Fruit fly (Drosophila melanogaster) whole organism, embryonic: Measurements from ENCODE around the gene Fer3HCH.

Experiments used
- Adf1 ChIP-seq: fragments of 200-800 bp; sonication (Bioruptor generic); IDR thresholded peaks from 2 replicates; pipeline ENCODE4 v1.3.6; 2022; ENCODE audit warnings: missing biosample characterization, missing genetic modification characterization
- B-H2 ChIP-seq: fragments of 200-800 bp; sonication (Bioruptor generic); optimal IDR thresholded peaks from 2 replicates; lab custom pipeline; 2018; ENCODE audit warnings: missing biosample characterization, mild to moderate bottlenecking, missing genetic modification characterization
- CG10543 ChIP-seq: fragments of 200-800 bp; sonication (Bioruptor generic); optimal IDR thresholded peaks from 3 replicates; lab custom pipeline; 2017; ENCODE audit warnings: missing biosample characterization, mild to moderate bottlenecking, missing genetic modification characterization, moderate library complexity
- CG10959 ChIP-seq: fragments of 200-800 bp; sonication (Bioruptor generic); IDR thresholded peaks from 2 replicates; pipeline ENCODE4 v1.3.6; 2022; ENCODE audit warnings: missing biosample characterization, missing genetic modification characterization
- CG10979 ChIP-seq: fragments of 200-800 bp; sonication (Bioruptor generic); optimal IDR thresholded peaks from 2 replicates; lab custom pipeline; 2018; ENCODE audit warnings: missing biosample characterization, mild to moderate bottlenecking, missing genetic modification characterization, moderate library complexity
- CG12236 ChIP-seq: fragments of 200-800 bp; sonication (Bioruptor generic); optimal IDR thresholded peaks from 2 replicates; lab custom pipeline; 2016; ENCODE audit warnings: missing biosample characterization, missing genetic modification characterization
- CG12769 ChIP-seq: fragments of 200-800 bp; sonication (Bioruptor generic); optimal IDR thresholded peaks from 2 replicates; lab custom pipeline; 2019; ENCODE audit warnings: missing biosample characterization, mild to moderate bottlenecking, missing genetic modification characterization, moderate library complexity
- CG18262 ChIP-seq: fragments of 200-800 bp; optimal IDR thresholded peaks from 3 replicates; lab custom pipeline; 2019; ENCODE audit warnings: missing biosample characterization, mild to moderate bottlenecking, missing genetic modification characterization, moderate library complexity
- CG1832 ChIP-seq: fragments of 200-800 bp; sonication (Bioruptor generic); optimal IDR thresholded peaks from 2 replicates; lab custom pipeline; 2017; ENCODE audit warnings: missing biosample characterization, mild to moderate bottlenecking, missing genetic modification characterization, inconsistent platforms
- CG2678 ChIP-seq: fragments of 200-800 bp; sonication (Bioruptor generic); optimal IDR thresholded peaks from 3 replicates; lab custom pipeline; 2019; ENCODE audit warnings: missing biosample characterization, mild to moderate bottlenecking, missing genetic modification characterization, moderate library complexity
- CG2712 ChIP-seq: fragments of 200-800 bp; optimal IDR thresholded peaks from 3 replicates; lab custom pipeline; 2019; ENCODE audit warnings: missing biosample characterization, mild to moderate bottlenecking, missing genetic modification characterization, moderate library complexity
- CG30403 ChIP-seq: fragments of 200-800 bp; sonication (Bioruptor generic); optimal IDR thresholded peaks from 3 replicates; lab custom pipeline; 2016; ENCODE audit warnings: missing biosample characterization, missing genetic modification characterization
- CG32772 ChIP-seq: fragments of 200-800 bp; sonication (Bioruptor generic); IDR thresholded peaks from 2 replicates; pipeline ENCODE4 v1.3.6; 2022; ENCODE audit warnings: missing biosample characterization, missing genetic modification characterization
- CG3847 ChIP-seq: fragments of 200-800 bp; sonication (Bioruptor generic); IDR thresholded peaks from 2 replicates; pipeline ENCODE4 v1.3.6; 2022; ENCODE audit warnings: missing biosample characterization, missing genetic modification characterization
- CG42726 ChIP-seq: fragments of 200-800 bp; sonication (Bioruptor generic); IDR thresholded peaks from 2 replicates; pipeline ENCODE4 v1.3.6; 2022; ENCODE audit warnings: missing biosample characterization, missing genetic modification characterization; ENCODE audit not compliant: partially characterized antibody
- CG4360 ChIP-seq: fragments of 200-800 bp; sonication (Bioruptor generic); IDR thresholded peaks from 2 replicates; pipeline ENCODE4 v1.3.6; 2022; ENCODE audit warnings: missing biosample characterization, missing genetic modification characterization
- CG6813 ChIP-seq: fragments of 200-800 bp; sonication (Bioruptor generic); optimal IDR thresholded peaks from 2 replicates; lab custom pipeline; 2017; ENCODE audit warnings: missing biosample characterization, missing genetic modification characterization, mild to moderate bottlenecking, moderate library complexity, missing genetic modification reagents
- D ChIP-seq, 2 experiments: fragments of 200-800 bp in 1 of 2; fragments of >200 bp in 1 of 2; sonication (Bioruptor generic) in 1 of 2; optimal IDR thresholded peaks; 2 replicates in 1 of 2; 3 replicates in 1 of 2; lab custom pipeline; 2017; ENCODE audit warnings: mild to moderate bottlenecking in 1 of 2, missing biosample characterization in 1 of 2, missing genetic modification characterization in 1 of 2, missing genetic modification reagents in 1 of 2
- D19B ChIP-seq: fragments of 200-800 bp; sonication (Bioruptor generic); optimal IDR thresholded peaks from 2 replicates; lab custom pipeline; 2017; ENCODE audit warnings: missing biosample characterization, mild to moderate bottlenecking, missing genetic modification characterization
- Dfd ChIP-seq, 2 experiments: fragments of >200 bp; optimal IDR thresholded peaks; 2 replicates each; lab custom pipeline; 2017; ENCODE audit warnings: missing biosample characterization in 2 of 2, missing genetic modification characterization in 2 of 2
- HLH4C ChIP-seq: fragments of 200-800 bp; sonication (Bioruptor generic); IDR thresholded peaks from 3 replicates; pipeline ENCODE4 v1.3.6; 2022; ENCODE audit warnings: missing biosample characterization, missing genetic modification characterization; ENCODE audit not compliant: partially characterized antibody
- Hand ChIP-seq: fragments of 200-800 bp; sonication (Bioruptor generic); optimal IDR thresholded peaks from 2 replicates; lab custom pipeline; 2017; ENCODE audit warnings: mild to moderate bottlenecking, missing biosample characterization, missing genetic modification reagents, missing genetic modification characterization
- HmgZ ChIP-seq: fragments of 200-800 bp; sonication (Bioruptor generic); optimal IDR thresholded peaks from 2 replicates; lab custom pipeline; 2018; ENCODE audit warnings: missing biosample characterization, mild to moderate bottlenecking, missing genetic modification characterization
- Hmr ChIP-seq: fragments of 200-800 bp; sonication (Bioruptor generic); optimal IDR thresholded peaks from 3 replicates; lab custom pipeline; 2017; ENCODE audit warnings: mild to moderate bottlenecking, missing biosample characterization, missing genetic modification reagents, missing genetic modification characterization
- Meics ChIP-seq: fragments of 200-800 bp; sonication (Bioruptor generic); optimal IDR thresholded peaks from 2 replicates; lab custom pipeline; 2017; ENCODE audit warnings: missing biosample characterization, mild to moderate bottlenecking, missing genetic modification characterization
- NK7.1 ChIP-seq: fragments of 200-800 bp; sonication (Bioruptor generic); optimal IDR thresholded peaks from 3 replicates; lab custom pipeline; 2016; ENCODE audit warnings: missing biosample characterization, missing genetic modification characterization
- Optix ChIP-seq: fragments of 200-800 bp; sonication (Bioruptor generic); IDR thresholded peaks from 3 replicates; pipeline ENCODE4 v1.3.6; 2022; ENCODE audit warnings: missing biosample characterization, missing genetic modification characterization
- Vsx1 ChIP-seq: fragments of 200-800 bp; sonication (Bioruptor generic); optimal IDR thresholded peaks from 2 replicates; lab custom pipeline; 2017; ENCODE audit warnings: missing biosample characterization, mild to moderate bottlenecking, missing genetic modification characterization, missing genetic modification reagents
- aop ChIP-seq: fragments of 200-800 bp; sonication (Bioruptor generic); IDR thresholded peaks from 2 replicates; pipeline ENCODE4 v1.3.6; 2022; ENCODE audit warnings: missing biosample characterization, missing genetic modification characterization
- bbx ChIP-seq: fragments of 200-800 bp; sonication (Bioruptor generic); IDR thresholded peaks from 2 replicates; pipeline ENCODE4 v1.3.6; 2022; ENCODE audit warnings: missing biosample characterization, missing genetic modification characterization; ENCODE audit not compliant: partially characterized antibody
- cg ChIP-seq: fragments of 200-800 bp; sonication (Bioruptor generic); optimal IDR thresholded peaks from 3 replicates; lab custom pipeline; 2019; ENCODE audit warnings: missing biosample characterization, mild to moderate bottlenecking, missing genetic modification characterization, moderate library complexity
- ci ChIP-seq: fragments of 200-800 bp; sonication (Bioruptor generic); IDR thresholded peaks from 3 replicates; pipeline ENCODE4 v1.3.6; 2022; ENCODE audit warnings: missing biosample characterization, missing genetic modification characterization
- crp ChIP-seq, 2 experiments: fragments of 200-800 bp; sonication (Bioruptor generic); optimal IDR thresholded peaks; 2 replicates in 1 of 2; 3 replicates in 1 of 2; lab custom pipeline; 2017; ENCODE audit warnings: missing biosample characterization in 2 of 2, missing genetic modification characterization in 2 of 2, mild to moderate bottlenecking in 1 of 2, moderate library complexity in 1 of 2
- dmrt11E ChIP-seq: fragments of 200-800 bp; sonication (Bioruptor generic); optimal IDR thresholded peaks from 3 replicates; lab custom pipeline; 2018; ENCODE audit warnings: missing biosample characterization, mild to moderate bottlenecking, missing genetic modification characterization, moderate library complexity
- emc ChIP-seq: fragments of 200-800 bp; sonication (Bioruptor generic); optimal IDR thresholded peaks from 2 replicates; lab custom pipeline; 2016; ENCODE audit warnings: missing biosample characterization, missing genetic modification characterization
- en ChIP-seq: fragments of 200-800 bp; sonication (Bioruptor generic); optimal IDR thresholded peaks from 2 replicates; lab custom pipeline; 2016; ENCODE audit warnings: missing biosample characterization, missing genetic modification characterization
- eve ChIP-seq, 2 experiments: fragments of >200 bp; optimal IDR thresholded peaks; 2 replicates each; lab custom pipeline; 2017; ENCODE audit warnings: missing biosample characterization in 2 of 2, missing genetic modification characterization in 2 of 2
- h ChIP-seq: fragments of >200 bp; optimal IDR thresholded peaks from 2 replicates; lab custom pipeline; 2017
- hbn ChIP-seq: fragments of 200-800 bp; sonication (Bioruptor generic); IDR thresholded peaks from 2 replicates; pipeline ENCODE4 v1.3.6; 2022; ENCODE audit warnings: missing biosample characterization, missing genetic modification characterization; ENCODE audit not compliant: partially characterized antibody
- jigr1 ChIP-seq: fragments of 200-800 bp; sonication (Bioruptor generic); IDR thresholded peaks from 3 replicates; pipeline ENCODE4 v1.3.6; 2022; ENCODE audit warnings: missing biosample characterization, missing genetic modification characterization
- kah ChIP-seq: fragments of 200-800 bp; sonication (Bioruptor generic); optimal IDR thresholded peaks from 2 replicates; lab custom pipeline; 2018; ENCODE audit warnings: missing biosample characterization, mild to moderate bottlenecking, missing genetic modification characterization
- lmd ChIP-seq: fragments of 200-800 bp; sonication (Bioruptor generic); IDR thresholded peaks from 2 replicates; pipeline ENCODE4 v1.3.6; 2022; ENCODE audit warnings: missing biosample characterization, missing genetic modification characterization
- row ChIP-seq: fragments of 200-800 bp; sonication (Bioruptor generic); IDR thresholded peaks from 3 replicates; pipeline ENCODE4 v1.3.6; 2022; ENCODE audit warnings: missing biosample characterization, missing genetic modification characterization
- sc ChIP-seq, 3 experiments: fragments of >200 bp in 2 of 3; fragments of 200-800 bp in 1 of 3; sonication (Bioruptor generic) in 1 of 3; optimal IDR thresholded peaks; 2 replicates in 2 of 3; 3 replicates in 1 of 3; lab custom pipeline; 2017; ENCODE audit warnings: mild to moderate bottlenecking in 1 of 3, missing biosample characterization in 1 of 3, missing genetic modification characterization in 1 of 3, missing genetic modification reagents in 1 of 3
- sd ChIP-seq: fragments of 200-800 bp; sonication (Bioruptor generic); optimal IDR thresholded peaks from 3 replicates; lab custom pipeline; 2018; ENCODE audit warnings: missing biosample characterization, mild to moderate bottlenecking, missing genetic modification characterization, moderate library complexity
- slp2 ChIP-seq: fragments of 200-800 bp; sonication (Bioruptor generic); optimal IDR thresholded peaks from 2 replicates; lab custom pipeline; 2016; ENCODE audit warnings: missing biosample characterization, missing genetic modification characterization
- stwl ChIP-seq: fragments of 200-800 bp; sonication (Bioruptor generic); optimal IDR thresholded peaks from 3 replicates; lab custom pipeline; 2018; ENCODE audit warnings: missing biosample characterization, mild to moderate bottlenecking, missing genetic modification characterization, moderate library complexity
- twi ChIP-seq: fragments of 200-800 bp; optimal IDR thresholded peaks from 2 replicates; lab custom pipeline; 2019; ENCODE audit warnings: missing biosample characterization, mild to moderate bottlenecking, missing genetic modification characterization, moderate library complexity

Fer3HCH gene

dm6 chrX:13130175-13130822 lies 22.3 kb upstream of the Fer3HCH start (continued):
- TF ChIP-seq CG1832 (no peak), D19B (GFP tag; lab: Kevin White, UChicago) (peak; percentile 50), slp2 (GFP tag; lab: Kevin White, UChicago) (peak; percentile 71), CG30403 (peak; percentile 72), crp (GFP tag; optimal IDR thresholded peaks at IDR 0.05; lab: Kevin White, UChicago) (peak in 1 of 2 experiments; percentile 8), CG18262 (tag; lab: Kevin White, UChicago) (peak; percentile 86), HLH4C (GFP tag; lab: Robert Waterston, UW) (no peak), Optix (GFP tag; lab: Robert Waterston, UW) (peak; percentile 36; the same call in 1 of the 3 replicates), B-H2 (GFP tag; lab: Kevin White, UChicago) (peak; percentile 54), bbx (no peak), Hmr (peak; percentile 79), D (optimal IDR thresholded peaks at IDR 0.05; lab: Kevin White, UChicago) (no peak), D (GFP tag; optimal IDR thresholded peaks at IDR 0.05; lab: Kevin White, UChicago) (peak; percentile 77), HmgZ (tag; lab: Kevin White, UChicago) (peak; percentile 56), CG10959 (GFP tag; lab: Robert Waterston, UW) (no peak), aop (no peak), sc (optimal IDR thresholded peaks at IDR 0.05; lab: Kevin White, UChicago) (no peak), sc (GFP tag; optimal IDR thresholded peaks at IDR 0.05; lab: Kevin White, UChicago) (peak; percentile 54), dmrt11E (peak; percentile 78), CG10543 (GFP tag; lab: Kevin White, UChicago) (peak; percentile 64), emc (GFP tag; lab: Kevin White, UChicago) (peak; percentile 22), lmd (GFP tag; lab: Robert Waterston, UW) (peak; percentile 63), twi (tag; lab: Kevin White, UChicago) (peak; percentile 60), eve (GFP tag; optimal IDR thresholded peaks at IDR 0.05; lab: Kevin White, UChicago) (peak in 1 of 2 experiments; percentile 92), Hand (GFP tag; lab: Kevin White, UChicago) (peak; percentile 84), row (GFP tag; lab: Robert Waterston, UW) (peak; percentile 71), stwl (tag; lab: Kevin White, UChicago) (no peak), ci (GFP tag; lab: Robert Waterston, UW) (peak; percentile 52; the same call in 1 of the 3 replicates), CG32772 (GFP tag; lab: Robert Waterston, UW) (peak; percentile 35; the same call in 1 of the 2 replicates), sd (tag; lab: Kevin White, UChicago) (peak; percentile 69), Dfd (GFP tag; optimal IDR thresholded peaks at IDR 0.05; lab: Kevin White, UChicago) (no peak), h (lab: Kevin White, UChicago) (no peak), CG3847 (GFP tag; lab: Robert Waterston, UW) (peak; percentile 32; the same call in 1 of the 2 replicates), Adf1 (GFP tag; lab: Robert Waterston, UW) (no peak), NK7.1 (GFP tag; lab: Kevin White, UChicago) (peak; percentile 60), CG10979 (tag; lab: Kevin White, UChicago) (peak; percentile 81), CG4360 (no peak), CG2712 (tag; lab: Kevin White, UChicago) (peak; percentile 77), CG12236 (GFP tag; lab: Kevin White, UChicago) (peak; percentile 28), kah (GFP tag; lab: Kevin White, UChicago) (peak; percentile 55), CG12769 (tag; lab: Kevin White, UChicago) (peak; percentile 50), Meics (peak; percentile 81), hbn (GFP tag; lab: Robert Waterston, UW) (no peak), CG6813 (GFP tag; lab: Kevin White, UChicago) (peak; percentile 1), Vsx1 (GFP tag; lab: Kevin White, UChicago) (peak; percentile 33), en (GFP tag; lab: Kevin White, UChicago) (peak; percentile 52), jigr1 (no peak), cg (GFP tag; lab: Kevin White, UChicago) (no peak), CG42726 (GFP tag; lab: Robert Waterston, UW) (no peak), CG2678 (peak; percentile 88)
